Worm (Caenorhabditis elegans): ENCODE measurements around the gene abts-4.

Gene abts-4

ce11 chrX:6739034-6740008, 22.2 kb downstream of the abts-4 start:
- TF ChIP-seq snu-23 (GFP tag; optimal IDR thresholded peaks at IDR 0.05) (peak; percentile 75), pag-3 (tag; optimal IDR thresholded peaks at IDR 0.05; ENCODE audit: borderline replicate concordance, insufficient read depth) (no peak), elt-2 (tag; optimal IDR thresholded peaks at IDR 0.05) (peak; percentile 75), mef-2 (tag; optimal IDR thresholded peaks at IDR 0.05) (peak; percentile 12), fkh-4 (tag; optimal IDR thresholded peaks at IDR 0.05; ENCODE audit: borderline replicate concordance) (no peak), ceh-88 (GFP tag; IDR thresholded peaks at IDR 0.05) (peak; percentile 36; the same call in 1 of the 2 replicates), mdl-1 (tag; optimal IDR thresholded peaks at IDR 0.05) (peak in 1 of 2 experiments; percentile 15), lin-14 (GFP tag; optimal IDR thresholded peaks at IDR 0.05) (peak; percentile 75), ztf-4 (tag; optimal IDR thresholded peaks at IDR 0.05) (no peak), aha-1 (tag; optimal IDR thresholded peaks at IDR 0.05) (no peak), nhr-85 (tag) (peak; percentile 95), Y116A8C.19 (tag; optimal IDR thresholded peaks at IDR 0.05; ENCODE audit: borderline replicate concordance) (no peak), mep-1 (tag; optimal IDR thresholded peaks at IDR 0.05) (peak; percentile 48), xbp-1 (tag; optimal IDR thresholded peaks at IDR 0.05) (peak; percentile 40), irx-1 (tag; optimal IDR thresholded peaks at IDR 0.05) (peak; percentile 61), fkh-8 (tag; optimal IDR thresholded peaks at IDR 0.05) (peak; percentile 28), unc-130 (tag; optimal IDR thresholded peaks at IDR 0.05) (peak; percentile 54), skn-1 (tag; optimal IDR thresholded peaks at IDR 0.05) (peak; percentile 4), dsc-1 (tag; optimal IDR thresholded peaks at IDR 0.05) (peak; percentile 46), blmp-1 (tag; optimal IDR thresholded peaks at IDR 0.05) (peak; percentile 50), nhr-19 (GFP tag; conservative IDR thresholded peaks at IDR 0.05) (peak; percentile 63), sox-4 (tag; optimal IDR thresholded peaks at IDR 0.05) (peak; percentile 3), grh-1 (GFP tag; IDR thresholded peaks at IDR 0.05) (peak; percentile 60; the same call in 1 of the 2 replicates), nhr-71 (tag; optimal IDR thresholded peaks at IDR 0.05) (peak; percentile 88), nhr-47 (tag; optimal IDR thresholded peaks at IDR 0.05) (peak; percentile 42), mab-9 (GFP tag; IDR thresholded peaks at IDR 0.05) (no peak), swsn-7 (tag; optimal IDR thresholded peaks at IDR 0.05) (peak; percentile 38), nhr-84 (tag; optimal IDR thresholded peaks at IDR 0.05) (no peak), tbx-2 (tag; optimal IDR thresholded peaks at IDR 0.05) (peak; percentile 59), efl-1 (optimal IDR thresholded peaks at IDR 0.05) (no peak), efl-1 (GFP tag; optimal IDR thresholded peaks at IDR 0.05 in 1 of 2) (peak in 1 of 2 experiments; percentile 2), nhr-90 (tag; optimal IDR thresholded peaks at IDR 0.05; ENCODE audit: poor library complexity) (peak; percentile 58), nhr-237 (tag; optimal IDR thresholded peaks at IDR 0.05) (no peak), elt-3 (tag; optimal IDR thresholded peaks at IDR 0.05) (peak in 2 of 6 experiments; percentile 49 to 64), nhr-20 (tag; optimal IDR thresholded peaks at IDR 0.05) (peak; percentile 91), lir-3 (tag; optimal IDR thresholded peaks at IDR 0.05; ENCODE audit: poor library complexity) (peak; percentile 15), dpl-1 (GFP tag; optimal IDR thresholded peaks at IDR 0.05) (peak in 1 of 3 experiments; percentile 9), egl-13 (tag; optimal IDR thresholded peaks at IDR 0.05) (peak; percentile 44), vab-15 (tag; optimal IDR thresholded peaks at IDR 0.05) (peak; percentile 78), C16A3.4 (tag; optimal IDR thresholded peaks at IDR 0.05) (peak; percentile 40), lin-13 (GFP tag; optimal IDR thresholded peaks at IDR 0.05) (peak; percentile 19), lsy-2 (tag; optimal IDR thresholded peaks at IDR 0.05) (peak; percentile 18 to 43), F16B12.6 (tag; optimal IDR thresholded peaks at IDR 0.05) (no peak), lin-35 (GFP tag; optimal IDR thresholded peaks at IDR 0.05) (peak in 1 of 2 experiments; percentile 56)
